Fruit fly (Drosophila melanogaster) whole organism, embryonic: ENCODE measurements around the gene CG12116.

Source experiments
- B-H1 ChIP-seq: fragments of 200-800 bp; sonication (Bioruptor generic); IDR thresholded peaks from 3 replicates; pipeline ENCODE4 v1.3.6; 2022; ENCODE audit warnings: missing biosample characterization, missing genetic modification characterization
- BtbVII ChIP-seq: fragments of 200-800 bp; sonication (Bioruptor generic); optimal IDR thresholded peaks from 3 replicates; lab custom pipeline; 2017; ENCODE audit warnings: missing biosample characterization, mild to moderate bottlenecking, missing genetic modification characterization
- CG10267 ChIP-seq: fragments of 200-800 bp; sonication (Bioruptor generic); optimal IDR thresholded peaks from 2 replicates; lab custom pipeline; 2018; ENCODE audit warnings: missing biosample characterization, mild to moderate bottlenecking, missing genetic modification characterization, moderate library complexity
- CG10543 ChIP-seq: fragments of 200-800 bp; sonication (Bioruptor generic); optimal IDR thresholded peaks from 3 replicates; lab custom pipeline; 2017; ENCODE audit warnings: missing biosample characterization, mild to moderate bottlenecking, missing genetic modification characterization, moderate library complexity
- CG12071 ChIP-seq: fragments of 200-800 bp; sonication (Bioruptor generic); optimal IDR thresholded peaks from 3 replicates; lab custom pipeline; 2018; ENCODE audit warnings: missing biosample characterization, mild to moderate bottlenecking, missing genetic modification characterization
- CG12744 ChIP-seq: fragments of 200-800 bp; sonication (Bioruptor generic); optimal IDR thresholded peaks from 2 replicates; lab custom pipeline; 2016; ENCODE audit warnings: missing biosample characterization, missing genetic modification characterization
- CG13624 ChIP-seq: fragments of 200-800 bp; sonication (Bioruptor generic); optimal IDR thresholded peaks from 2 replicates; lab custom pipeline; 2016; ENCODE audit warnings: missing biosample characterization, missing genetic modification characterization
- CG13775 ChIP-seq: fragments of 200-800 bp; sonication (Bioruptor generic); optimal IDR thresholded peaks from 3 replicates; lab custom pipeline; 2017; ENCODE audit warnings: missing biosample characterization, mild to moderate bottlenecking, missing genetic modification characterization
- CG14014 ChIP-seq: fragments of 200-800 bp; sonication (Bioruptor generic); IDR thresholded peaks from 2 replicates; pipeline ENCODE4 v1.3.6; 2022; ENCODE audit warnings: missing biosample characterization, missing genetic modification characterization
- CG14050 ChIP-seq: fragments of 200-800 bp; sonication (Bioruptor generic); IDR thresholded peaks from 3 replicates; pipeline ENCODE4 v1.3.6; 2022; ENCODE audit warnings: missing biosample characterization, missing genetic modification characterization
- CG14965 ChIP-seq: fragments of 200-800 bp; sonication (Bioruptor generic); optimal IDR thresholded peaks from 2 replicates; lab custom pipeline; 2016; ENCODE audit warnings: missing biosample characterization, missing genetic modification characterization, borderline replicate concordance
- CG15696 ChIP-seq: fragments of 200-800 bp; sonication (Bioruptor generic); optimal IDR thresholded peaks from 2 replicates; lab custom pipeline; 2019; ENCODE audit warnings: missing biosample characterization, mild to moderate bottlenecking, missing genetic modification characterization, moderate library complexity
- CG17829 ChIP-seq: fragments of 200-800 bp; optimal IDR thresholded peaks from 2 replicates; lab custom pipeline; 2019; ENCODE audit warnings: missing biosample characterization, mild to moderate bottlenecking, missing genetic modification characterization, moderate library complexity
- CG18764 ChIP-seq: fragments of 200-800 bp; sonication (Bioruptor generic); optimal IDR thresholded peaks from 3 replicates; lab custom pipeline; 2016; ENCODE audit warnings: missing biosample characterization, missing genetic modification characterization
- CG33557 ChIP-seq: fragments of 200-800 bp; sonication (Bioruptor generic); optimal IDR thresholded peaks from 2 replicates; lab custom pipeline; 2019; ENCODE audit warnings: missing biosample characterization, mild to moderate bottlenecking, missing genetic modification characterization, moderate library complexity
- CG34224 ChIP-seq: fragments of 200-800 bp; sonication (Bioruptor generic); IDR thresholded peaks from 3 replicates; pipeline ENCODE4 v1.3.6; 2022; ENCODE audit warnings: missing biosample characterization, missing genetic modification characterization; ENCODE audit not compliant: partially characterized antibody
- CG7556 ChIP-seq: fragments of 200-800 bp; sonication (Bioruptor generic); optimal IDR thresholded peaks from 2 replicates; lab custom pipeline; 2017; ENCODE audit warnings: missing biosample characterization, mild to moderate bottlenecking, missing genetic modification characterization
- CG7839 ChIP-seq: fragments of 200-800 bp; sonication (Bioruptor generic); optimal IDR thresholded peaks from 3 replicates; lab custom pipeline; 2018; ENCODE audit warnings: missing biosample characterization, mild to moderate bottlenecking, missing genetic modification characterization, moderate library complexity
- CG7987 ChIP-seq: fragments of 200-800 bp; sonication (Bioruptor generic); optimal IDR thresholded peaks from 2 replicates; lab custom pipeline; 2018; ENCODE audit warnings: missing biosample characterization, mild to moderate bottlenecking, missing genetic modification characterization, moderate library complexity
- CG9437 ChIP-seq: fragments of 200-800 bp; sonication (Bioruptor generic); optimal IDR thresholded peaks from 2 replicates; lab custom pipeline; 2018; ENCODE audit warnings: missing biosample characterization, mild to moderate bottlenecking, missing genetic modification characterization
- ERR ChIP-seq: fragments of 200-800 bp; sonication (Bioruptor generic); optimal IDR thresholded peaks from 2 replicates; lab custom pipeline; 2016; ENCODE audit warnings: missing biosample characterization, missing genetic modification characterization
- Elba2 ChIP-seq: fragments of 200-800 bp; sonication (Bioruptor generic); optimal IDR thresholded peaks from 3 replicates; lab custom pipeline; 2016; ENCODE audit warnings: missing biosample characterization, missing genetic modification characterization
- Fer3 ChIP-seq: fragments of 200-800 bp; sonication (Bioruptor generic); optimal IDR thresholded peaks from 2 replicates; lab custom pipeline; 2018; ENCODE audit warnings: missing biosample characterization, mild to moderate bottlenecking, missing genetic modification characterization, moderate library complexity
- HLH4C ChIP-seq: fragments of 200-800 bp; sonication (Bioruptor generic); IDR thresholded peaks from 3 replicates; pipeline ENCODE4 v1.3.6; 2022; ENCODE audit warnings: missing biosample characterization, missing genetic modification characterization; ENCODE audit not compliant: partially characterized antibody
- Hmr ChIP-seq: fragments of 200-800 bp; sonication (Bioruptor generic); optimal IDR thresholded peaks from 3 replicates; lab custom pipeline; 2017; ENCODE audit warnings: mild to moderate bottlenecking, missing biosample characterization, missing genetic modification reagents, missing genetic modification characterization
- NFAT ChIP-seq: fragments of 200-800 bp; sonication (Bioruptor generic); IDR thresholded peaks from 2 replicates; pipeline ENCODE4 v1.3.6; 2022; ENCODE audit warnings: missing biosample characterization, missing genetic modification characterization
- Neu2 ChIP-seq: fragments of 200-800 bp; sonication (Bioruptor generic); optimal IDR thresholded peaks from 3 replicates; lab custom pipeline; 2016; ENCODE audit warnings: missing biosample characterization, missing genetic modification characterization, borderline replicate concordance
- Oli ChIP-seq: fragments of 200-800 bp; sonication (Bioruptor generic); optimal IDR thresholded peaks from 2 replicates; lab custom pipeline; 2018; ENCODE audit warnings: missing biosample characterization, mild to moderate bottlenecking, missing genetic modification characterization, moderate library complexity
- Xrp1 ChIP-seq: fragments of 200-800 bp; sonication (Bioruptor generic); IDR thresholded peaks from 2 replicates; pipeline ENCODE4 v1.3.6; 2022; ENCODE audit warnings: missing biosample characterization, missing genetic modification characterization
- crol ChIP-seq: fragments of 200-800 bp; sonication (Bioruptor generic); IDR thresholded peaks from 2 replicates; pipeline ENCODE4 v1.3.6; 2022; ENCODE audit warnings: missing biosample characterization, missing genetic modification characterization
- dan ChIP-seq: fragments of 200-800 bp; sonication (Bioruptor generic); IDR thresholded peaks from 2 replicates; pipeline ENCODE4 v1.3.6; 2022; ENCODE audit warnings: missing biosample characterization, missing genetic modification characterization
- dpn ChIP-seq, 2 experiments: fragments of 200-800 bp; sonication (Bioruptor generic); optimal IDR thresholded peaks; 3 replicates each; lab custom pipeline; 2016; ENCODE audit warnings: missing biosample characterization in 2 of 2, missing genetic modification characterization in 2 of 2
- esg ChIP-seq: fragments of 200-800 bp; sonication (Bioruptor generic); conservative IDR thresholded peaks from 2 replicates; pipeline ENCODE4 v1.3.6; 2022; ENCODE audit warnings: missing biosample characterization, missing genetic modification characterization
- eve ChIP-seq, 2 experiments: fragments of >200 bp; optimal IDR thresholded peaks; 2 replicates each; lab custom pipeline; 2017; ENCODE audit warnings: missing biosample characterization in 2 of 2, missing genetic modification characterization in 2 of 2
- ftz-f1 ChIP-seq: fragments of 200-800 bp; sonication (Bioruptor generic); optimal IDR thresholded peaks from 2 replicates; lab custom pipeline; 2016; ENCODE audit warnings: missing biosample characterization, missing genetic modification characterization
- gsb ChIP-seq: fragments of 200-800 bp; sonication (Bioruptor generic); IDR thresholded peaks from 2 replicates; pipeline ENCODE4 v1.3.6; 2022; ENCODE audit warnings: missing biosample characterization, missing genetic modification characterization
- gt ChIP-seq: fragments of 200-800 bp; sonication (Bioruptor generic); IDR thresholded peaks from 2 replicates; pipeline ENCODE4 v1.3.6; 2022; ENCODE audit warnings: missing biosample characterization, missing genetic modification characterization
- hth ChIP-seq: fragments of >200 bp; optimal IDR thresholded peaks from 2 replicates; lab custom pipeline; 2017; ENCODE audit warnings: inconsistent platforms
- klu ChIP-seq: fragments of 200-800 bp; sonication (Bioruptor generic); IDR thresholded peaks from 2 replicates; pipeline ENCODE4 v1.3.6; 2022; ENCODE audit warnings: missing biosample characterization, missing genetic modification characterization
- mam ChIP-seq: fragments of 200-800 bp; sonication (Bioruptor generic); optimal IDR thresholded peaks from 3 replicates; lab custom pipeline; 2016; ENCODE audit warnings: missing biosample characterization, missing genetic modification characterization
- mld ChIP-seq: fragments of 200-800 bp; sonication (Bioruptor generic); IDR thresholded peaks from 3 replicates; pipeline ENCODE4 v1.3.6; 2022; ENCODE audit warnings: missing biosample characterization, missing genetic modification characterization; ENCODE audit not compliant: partially characterized antibody
- repo ChIP-seq: fragments of 200-800 bp; sonication (Bioruptor generic); optimal IDR thresholded peaks from 2 replicates; lab custom pipeline; 2016; ENCODE audit warnings: missing biosample characterization, missing genetic modification characterization
- run ChIP-seq: fragments of 200-800 bp; sonication (Bioruptor generic); optimal IDR thresholded peaks from 3 replicates; lab custom pipeline; 2018; ENCODE audit warnings: missing biosample characterization, mild to moderate bottlenecking, missing genetic modification characterization
- sima ChIP-seq: fragments of 200-800 bp; sonication (Bioruptor generic); optimal IDR thresholded peaks from 2 replicates; lab custom pipeline; 2016; ENCODE audit warnings: missing biosample characterization, missing genetic modification characterization
- slp2 ChIP-seq: fragments of 200-800 bp; sonication (Bioruptor generic); optimal IDR thresholded peaks from 2 replicates; lab custom pipeline; 2016; ENCODE audit warnings: missing biosample characterization, missing genetic modification characterization
- sna ChIP-seq: fragments of 200-800 bp; sonication (Bioruptor generic); IDR thresholded peaks from 2 replicates; pipeline ENCODE4 v1.3.6; 2022; ENCODE audit warnings: missing biosample characterization, missing genetic modification characterization; ENCODE audit not compliant: partially characterized antibody
- tin ChIP-seq: fragments of 200-800 bp; sonication (Bioruptor generic); optimal IDR thresholded peaks from 3 replicates; lab custom pipeline; 2016; ENCODE audit warnings: missing biosample characterization, missing genetic modification characterization
- tll ChIP-seq, 2 experiments: fragments of 200-800 bp in 1 of 2; fragments of >200 bp in 1 of 2; sonication (Bioruptor generic) in 1 of 2; optimal IDR thresholded peaks; 2 replicates each; lab custom pipeline; 2017 to 2019; ENCODE audit warnings: missing biosample characterization in 2 of 2, missing genetic modification characterization in 2 of 2, mild to moderate bottlenecking in 1 of 2, moderate library complexity in 1 of 2
- vvl ChIP-seq: fragments of 200-800 bp; sonication (Bioruptor generic); IDR thresholded peaks from 2 replicates; pipeline ENCODE4 v1.3.6; 2022; ENCODE audit warnings: missing biosample characterization, missing genetic modification characterization
- yki ChIP-seq: fragments of >200 bp; optimal IDR thresholded peaks from 3 replicates; lab custom pipeline; 2018
- zen ChIP-seq: fragments of 200-800 bp; sonication (Bioruptor generic); optimal IDR thresholded peaks from 3 replicates; lab custom pipeline; 2018; ENCODE audit warnings: missing biosample characterization, mild to moderate bottlenecking, missing genetic modification characterization, moderate library complexity

CG12116 gene

dm6 chrX:8455019-8455555, 13.7 kb downstream of the CG12116 start, which contains the start of gene org-1 (continued):
- peak in 1 of 2 experiments; percentile 93 for TF ChIP-seq eve (GFP tag; optimal IDR thresholded peaks at IDR 0.05; lab: Kevin White, UChicago)
- TF ChIP-seq repo (GFP tag; lab: Kevin White, UChicago), result peak; percentile 62
- no peak for TF ChIP-seq CG34224 (GFP tag; lab: Robert Waterston, UW)
- peak; percentile 97 for TF ChIP-seq CG17829 (tag; lab: Kevin White, UChicago)
- peak; percentile 99 for TF ChIP-seq vvl
- peak; percentile 95 for TF ChIP-seq zen
- peak; percentile 96 for TF ChIP-seq gt
- no peak for TF ChIP-seq hth (lab: Kevin White, UChicago)
- TF ChIP-seq CG12744 (GFP tag; lab: Kevin White, UChicago), result peak; percentile 76
- peak; percentile 88 for TF ChIP-seq CG10543
- no peak for TF ChIP-seq yki (lab: Kevin White, UChicago)
- TF ChIP-seq Hmr (GFP tag; lab: Kevin White, UChicago), result peak; percentile 84
- TF ChIP-seq crol (GFP tag; lab: Robert Waterston, UW), result peak; percentile 91
- peak; percentile 96 for TF ChIP-seq CG7839 (tag; lab: Kevin White, UChicago)
- no peak for TF ChIP-seq CG14965
- TF ChIP-seq NFAT (GFP tag; lab: Robert Waterston, UW), result peak; percentile 91
- TF ChIP-seq CG14014 (GFP tag; lab: Robert Waterston, UW), result peak; percentile 96
- TF ChIP-seq Fer3, result peak; percentile 93
- TF ChIP-seq tin (GFP tag; lab: Kevin White, UChicago), result peak; percentile 95
- peak; percentile 85 for TF ChIP-seq BtbVII (GFP tag; lab: Kevin White, UChicago)
- peak; percentile 95 for TF ChIP-seq Oli (tag; lab: Kevin White, UChicago)
- no peak for TF ChIP-seq tll (GFP tag; optimal IDR thresholded peaks at IDR 0.05; lab: Kevin White, UChicago)
- peak; percentile 85 for TF ChIP-seq mam (GFP tag; lab: Kevin White, UChicago)
- peak; percentile 73 for TF ChIP-seq CG13624
- peak; percentile 98 for TF ChIP-seq Xrp1 (GFP tag; lab: Robert Waterston, UW)
- peak; percentile 90 for TF ChIP-seq CG12071 (GFP tag; lab: Kevin White, UChicago)
- TF ChIP-seq sna (GFP tag; lab: Robert Waterston, UW), result no peak
- peak; percentile 95 for TF ChIP-seq CG14050 (GFP tag; lab: Robert Waterston, UW)
- TF ChIP-seq CG33557, result peak; percentile 97
- TF ChIP-seq Elba2, result peak; percentile 21
- peak; percentile 79 for TF ChIP-seq CG9437
- peak; percentile 97 for TF ChIP-seq esg (GFP tag; lab: Robert Waterston, UW)
- no peak for TF ChIP-seq HLH4C (GFP tag; lab: Robert Waterston, UW)
- TF ChIP-seq sima (GFP tag; lab: Kevin White, UChicago), result peak; percentile 10
- no peak for TF ChIP-seq mld (GFP tag; lab: Robert Waterston, UW)
- TF ChIP-seq ERR (GFP tag; lab: Kevin White, UChicago), result peak; percentile 58
- peak; percentile 73 for TF ChIP-seq CG7987 (GFP tag; lab: Kevin White, UChicago)
- TF ChIP-seq gsb (GFP tag; lab: Robert Waterston, UW), result peak; percentile 94
- TF ChIP-seq CG10267 (tag; lab: Kevin White, UChicago), result peak; percentile 90
- peak; percentile 90 for TF ChIP-seq CG7556 (GFP tag; lab: Kevin White, UChicago)
- TF ChIP-seq B-H1 (GFP tag; lab: Robert Waterston, UW), result peak; percentile 96
- TF ChIP-seq dpn (GFP tag; optimal IDR thresholded peaks at IDR 0.05; lab: Kevin White, UChicago), result peak; percentile 89 to 95
- no peak for TF ChIP-seq Neu2
- TF ChIP-seq CG18764 (GFP tag; lab: Kevin White, UChicago), result peak; percentile 87
- peak; percentile 98 for TF ChIP-seq dan (GFP tag; lab: Robert Waterston, UW)
- peak; percentile 98 for TF ChIP-seq CG15696
- TF ChIP-seq run (tag; lab: Kevin White, UChicago), result peak; percentile 83
- peak; percentile 94 for TF ChIP-seq klu (GFP tag; lab: Robert Waterston, UW)
- TF ChIP-seq CG13775, result peak; percentile 89
- peak; percentile 76 for TF ChIP-seq slp2 (GFP tag; lab: Kevin White, UChicago)
- no peak for TF ChIP-seq ftz-f1 (GFP tag; lab: Kevin White, UChicago)
